Worm (Caenorhabditis elegans) whole organism, L1 larva: ENCODE measurements around the gene ndg-4.

Experiments used
- ama-1 ChIP-seq: fragments of 150-350 bp; optimal IDR thresholded peaks from 2 replicates; lab custom pipeline; 2014
- zag-1 ChIP-seq: fragments of 150-350 bp; optimal IDR thresholded peaks from 2 replicates; lab custom pipeline; 2014; ENCODE audit warnings: missing biosample characterization, missing genetic modification characterization

DNA sequence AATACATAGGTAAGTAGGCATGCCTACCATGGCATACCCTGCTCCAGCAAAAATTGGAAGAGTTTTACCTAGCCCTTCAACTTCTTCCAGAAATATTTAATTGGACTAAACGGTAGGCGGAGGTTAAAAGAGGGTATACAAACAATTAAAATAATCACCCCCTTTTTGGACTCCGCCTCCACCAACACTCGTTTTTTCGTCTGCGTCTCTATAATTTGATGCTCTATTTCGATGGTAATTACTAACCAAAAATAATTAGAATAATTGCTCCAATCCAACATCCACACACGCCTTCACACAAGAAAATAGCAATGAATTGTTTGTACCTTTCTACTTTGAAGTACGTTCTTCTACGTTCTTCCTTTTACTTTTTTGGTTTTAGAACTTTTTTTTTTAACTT is 14.4 kb downstream of the ndg-4 start:
- TF ChIP-seq zag-1 (tag; lab: Kevin White, UChicago) (no peak), ama-1 (lab: Kevin White, UChicago) (no peak)
